Worm (Caenorhabditis elegans): ENCODE measurements around the gene tbb-4.

DNA sequence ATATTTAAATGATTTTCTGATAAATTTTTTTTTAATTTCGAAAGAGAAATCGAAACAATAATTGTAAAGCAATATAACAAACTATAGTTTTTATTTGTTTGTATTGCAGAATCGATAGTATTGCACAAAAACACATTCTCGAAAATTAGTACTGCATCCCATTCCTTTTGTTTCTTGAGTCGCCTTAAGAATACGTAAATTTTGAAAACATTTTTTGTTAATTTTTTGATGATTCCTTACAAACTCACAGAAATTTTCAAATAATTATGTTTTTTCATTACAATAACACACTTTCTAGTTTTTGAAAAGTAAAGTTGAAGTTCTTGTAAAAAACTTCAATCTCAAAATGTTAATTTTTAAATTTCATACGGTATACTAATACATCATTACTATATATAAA is 49.5 kb upstream of the tbb-4 start:
- no peak for TF ChIP-seq nhr-237 (tag; optimal IDR thresholded peaks at IDR 0.05)
- TF ChIP-seq ama-1 (optimal IDR thresholded peaks at IDR 0.05): no peak
- no peak for TF ChIP-seq ztf-11 (tag; optimal IDR thresholded peaks at IDR 0.05)
- no peak for TF ChIP-seq nhr-6 (tag; optimal IDR thresholded peaks at IDR 0.05)
